Worm (Caenorhabditis elegans): ENCODE measurements around the gene cyp-25A6.

cyp-25A6 gene

ce11 chrIV:4209084-4209483 lies 11.8 kb downstream of the cyp-25A6 start:
- TF ChIP-seq fkh-2 (tag; optimal IDR thresholded peaks at IDR 0.05) (no peak), pha-4 (tag; optimal IDR thresholded peaks at IDR 0.05) (peak; percentile 98)

- peak; percentile 34 for TF ChIP-seq lin-39 (tag; optimal IDR thresholded peaks at IDR 0.05)
- TF ChIP-seq lin-15B (tag; optimal IDR thresholded peaks at IDR 0.05), result peak; percentile 15
- TF ChIP-seq daf-12 (tag; optimal IDR thresholded peaks at IDR 0.05), result no peak
- TF ChIP-seq nfya-1 (tag; optimal IDR thresholded peaks at IDR 0.05; ENCODE audit: insufficient read depth), result peak; percentile 37
Observed at ce11 chrIV:4210868-4211267, 13.6 kb downstream of the cyp-25A6 start.

- TF ChIP-seq pqm-1 (tag; optimal IDR thresholded peaks at IDR 0.05), result peak; percentile 74
- no peak for TF ChIP-seq mml-1 (tag; optimal IDR thresholded peaks at IDR 0.05)
- TF ChIP-seq ceh-82 (tag; optimal IDR thresholded peaks at IDR 0.05), result no peak
- peak; percentile 19 for TF ChIP-seq skn-1 (tag; optimal IDR thresholded peaks at IDR 0.05)
- peak; percentile 7 for TF ChIP-seq nhr-25 (tag; optimal IDR thresholded peaks at IDR 0.05)
- no peak for TF ChIP-seq ztf-11 (tag; optimal IDR thresholded peaks at IDR 0.05)
- no peak for TF ChIP-seq lin-15B (tag; optimal IDR thresholded peaks at IDR 0.05)
- no peak for TF ChIP-seq nhr-67 (tag; optimal IDR thresholded peaks at IDR 0.05)
- TF ChIP-seq elt-2 (tag; optimal IDR thresholded peaks at IDR 0.05), result peak; percentile 83
Observed at ce11 chrIV:4212733-4213132, 15.5 kb downstream of the cyp-25A6 start.

ce11 chrIV:4215349-4215748 lies 18.1 kb downstream of the cyp-25A6 start:
- TF ChIP-seq pha-4 (tag; optimal IDR thresholded peaks at IDR 0.05) (peak; percentile 86), fos-1 (tag; optimal IDR thresholded peaks at IDR 0.05) (no peak), elt-2 (tag; optimal IDR thresholded peaks at IDR 0.05) (peak; percentile 40), unc-62 (GFP tag; optimal IDR thresholded peaks at IDR 0.05) (no peak), R02D3.7 (tag; optimal IDR thresholded peaks at IDR 0.05) (peak; percentile 47), egl-5 (tag; optimal IDR thresholded peaks at IDR 0.05) (peak; percentile 34), elt-1 (tag; optimal IDR thresholded peaks at IDR 0.05) (no peak), snpc-4 (tag; optimal IDR thresholded peaks at IDR 0.05) (peak; percentile 38), egl-27 (tag; optimal IDR thresholded peaks at IDR 0.05) (no peak), aly-2 (tag; optimal IDR thresholded peaks at IDR 0.05) (no peak), lin-15B (tag; optimal IDR thresholded peaks at IDR 0.05) (peak; percentile 48), nfya-1 (tag; optimal IDR thresholded peaks at IDR 0.05; ENCODE audit: insufficient read depth) (peak; percentile 87), nhr-12 (tag; optimal IDR thresholded peaks at IDR 0.05) (no peak), eor-1 (tag; optimal IDR thresholded peaks at IDR 0.05) (no peak), ceh-82 (tag; optimal IDR thresholded peaks at IDR 0.05) (no peak), fkh-10 (GFP tag; optimal IDR thresholded peaks at IDR 0.05) (no peak), unc-39 (tag; optimal IDR thresholded peaks at IDR 0.05) (no peak), daf-12 (tag; optimal IDR thresholded peaks at IDR 0.05) (no peak), ceh-16 (tag; optimal IDR thresholded peaks at IDR 0.05) (no peak), nhr-23 (tag; optimal IDR thresholded peaks at IDR 0.05) (peak; percentile 30), nhr-77 (tag; optimal IDR thresholded peaks at IDR 0.05) (no peak), elt-3 (tag; optimal IDR thresholded peaks at IDR 0.05) (peak in 1 of 3 experiments; percentile 2), nhr-28 (tag; optimal IDR thresholded peaks at IDR 0.05) (no peak), mml-1 (tag; optimal IDR thresholded peaks at IDR 0.05) (no peak), mdl-1 (tag; optimal IDR thresholded peaks at IDR 0.05) (peak; percentile 42), skn-1 (tag; optimal IDR thresholded peaks at IDR 0.05) (peak; percentile 100), ceh-28 (tag; optimal IDR thresholded peaks at IDR 0.05) (no peak), tbx-2 (tag; optimal IDR thresholded peaks at IDR 0.05) (no peak), ztf-4 (tag; optimal IDR thresholded peaks at IDR 0.05) (no peak), nhr-43 (tag; optimal IDR thresholded peaks at IDR 0.05; ENCODE audit: poor library complexity, severe bottlenecking) (peak; percentile 78), zag-1 (tag; optimal IDR thresholded peaks at IDR 0.05) (no peak), jun-1 (tag; optimal IDR thresholded peaks at IDR 0.05) (peak; percentile 57), hmg-11 (tag; optimal IDR thresholded peaks at IDR 0.05) (peak; percentile 78), pqm-1 (tag; optimal IDR thresholded peaks at IDR 0.05) (peak; percentile 25), fkh-2 (tag; optimal IDR thresholded peaks at IDR 0.05) (no peak), lin-39 (tag; optimal IDR thresholded peaks at IDR 0.05) (peak; percentile 71), ceh-9 (tag; optimal IDR thresholded peaks at IDR 0.05) (no peak), ZK546.5 (tag; optimal IDR thresholded peaks at IDR 0.05) (no peak), nhr-11 (tag; optimal IDR thresholded peaks at IDR 0.05) (no peak), ama-1 (optimal IDR thresholded peaks at IDR 0.05) (peak; percentile 86), nhr-67 (tag; optimal IDR thresholded peaks at IDR 0.05) (no peak), ztf-11 (tag; optimal IDR thresholded peaks at IDR 0.05) (no peak), nhr-237 (tag; optimal IDR thresholded peaks at IDR 0.05) (no peak), nhr-76 (tag; optimal IDR thresholded peaks at IDR 0.05) (no peak), sea-2 (GFP tag; optimal IDR thresholded peaks at IDR 0.05) (no peak), lsy-12 (tag; optimal IDR thresholded peaks at IDR 0.05) (peak; percentile 11), nhr-25 (tag; optimal IDR thresholded peaks at IDR 0.05) (peak; percentile 36)

All from whole organism, L3 larva.